Worm (Caenorhabditis elegans) whole organism, mixed stage, embryonic: Measurements from ENCODE around the gene kup-1.

ENCODE experiments used
- blmp-1 ChIP-seq: fragments of 150-350 bp; optimal IDR thresholded peaks from 2 replicates; lab custom pipeline; 2014; ENCODE audit warnings: missing biosample characterization, missing genetic modification characterization
- ces-1 ChIP-seq: fragments of 150-350 bp; optimal IDR thresholded peaks from 2 replicates; lab custom pipeline; 2014; ENCODE audit warnings: missing biosample characterization, missing genetic modification reagents, missing genetic modification characterization
- lin-13 ChIP-seq: fragments of 150-350 bp; optimal IDR thresholded peaks from 2 replicates; lab custom pipeline; 2014; ENCODE audit warnings: missing biosample characterization, missing genetic modification characterization
- nhr-76 ChIP-seq: sonication (generic microtip); optimal IDR thresholded peaks from 2 replicates; lab custom pipeline; 2017; ENCODE audit warnings: missing biosample characterization, missing genetic modification characterization
- unc-39 ChIP-seq: fragments of 150-350 bp; optimal IDR thresholded peaks from 2 replicates; lab custom pipeline; 2014; ENCODE audit warnings: missing biosample characterization, missing genetic modification characterization

- TF ChIP-seq unc-39 (tag; lab: Kevin White, UChicago) (no peak), nhr-76 (tag; lab: Kevin White, UChicago) (no peak), blmp-1 (tag; lab: Kevin White, UChicago) (no peak), ces-1 (GFP tag; lab: Kevin White, UChicago) (no peak), lin-13 (tag; lab: Kevin White, UChicago) (no peak)
These were observed 12.9 kb upstream of the kup-1 start, which contains the start of gene F10C2.7 for ce11 chrV:12053598-12053997.
